Worm (Caenorhabditis elegans) whole organism, L4/young adult: ENCODE data around the gene unc-22.

Experiments used
- W03F9.2 ChIP-seq: fragments of 150-350 bp; optimal IDR thresholded peaks from 2 replicates; lab custom pipeline; 2014; ENCODE audit warnings: missing biosample characterization, missing genetic modification characterization
- dao-5 ChIP-seq: sonication (generic microtip); optimal IDR thresholded peaks from 2 replicates; lab custom pipeline; 2016; ENCODE audit warnings: missing genotype, missing genetic modification characterization, moderate library complexity, missing compliant biosample characterization
- him-1 ChIP-seq: sonication (generic microtip); optimal IDR thresholded peaks from 2 replicates; lab custom pipeline; 2016; ENCODE audit warnings: missing genotype, missing genetic modification reagents, missing genetic modification characterization, missing compliant biosample characterization

DNA sequence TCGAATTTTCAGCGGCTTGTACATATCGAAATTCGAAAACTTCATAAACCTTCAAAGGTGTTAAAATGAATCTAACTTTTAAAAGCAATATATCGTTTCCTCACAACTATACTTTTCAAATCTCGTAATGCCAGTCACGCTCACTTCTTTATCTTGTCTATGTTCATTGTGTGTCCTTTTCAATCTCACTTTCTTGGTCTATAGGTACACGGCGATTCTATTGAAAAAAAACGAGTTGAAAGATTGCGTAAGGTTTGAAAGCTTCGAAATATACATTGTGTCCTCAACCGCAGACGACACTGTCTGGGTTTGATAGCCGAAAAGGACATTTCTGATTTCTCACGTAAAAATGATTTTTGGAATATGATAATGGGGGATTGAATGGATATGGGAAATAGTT, 8.1 kb upstream of the unc-22 start:
- TF ChIP-seq dao-5: no peak
- no peak for TF ChIP-seq W03F9.2 (tag; lab: Kevin White, UChicago)
- TF ChIP-seq him-1 (tag; lab: Kevin White, UChicago): no peak
